Fruit fly (Drosophila melanogaster) whole organism, pupa: Measurements from ENCODE around the gene CG34135.

Source experiments
- CG10348 ChIP-seq: fragments of 200-800 bp; sonication (Bioruptor generic); IDR thresholded peaks from 2 replicates; pipeline ENCODE4 v1.3.6; 2022; ENCODE audit warnings: missing biosample characterization, missing genetic modification characterization
- CG12605 ChIP-seq: fragments of 200-800 bp; sonication (Bioruptor generic); IDR thresholded peaks from 2 replicates; pipeline ENCODE4 v1.3.6; 2022; ENCODE audit warnings: missing biosample characterization, missing genetic modification characterization
- CG13204 ChIP-seq: fragments of 200-800 bp; sonication (Bioruptor generic); optimal IDR thresholded peaks from 2 replicates; lab custom pipeline; 2018; ENCODE audit warnings: missing biosample characterization, mild to moderate bottlenecking, missing genetic modification characterization, moderate library complexity
- CG14655 ChIP-seq: fragments of 200-800 bp; sonication (Bioruptor generic); optimal IDR thresholded peaks from 3 replicates; lab custom pipeline; 2017; ENCODE audit warnings: mild to moderate bottlenecking, missing biosample characterization, missing genetic modification reagents, missing genetic modification characterization
- CG15710 ChIP-seq: fragments of 200-800 bp; sonication (Bioruptor generic); optimal IDR thresholded peaks from 2 replicates; lab custom pipeline; 2018; ENCODE audit warnings: missing biosample characterization, mild to moderate bottlenecking, missing genetic modification characterization, moderate library complexity
- CG17806 ChIP-seq: fragments of 200-800 bp; sonication (Bioruptor generic); optimal IDR thresholded peaks from 2 replicates; lab custom pipeline; 2018; ENCODE audit warnings: missing biosample characterization, mild to moderate bottlenecking, missing genetic modification characterization, moderate library complexity
- CG32121 ChIP-seq: fragments of 200-800 bp; sonication (Bioruptor generic); IDR thresholded peaks from 2 replicates; pipeline ENCODE4 v1.3.6; 2022; ENCODE audit warnings: missing biosample characterization, missing genetic modification characterization
- CG34367 ChIP-seq: fragments of 200-800 bp; sonication (Bioruptor generic); optimal IDR thresholded peaks from 2 replicates; lab custom pipeline; 2018; ENCODE audit warnings: missing biosample characterization, mild to moderate bottlenecking, missing genetic modification characterization
- CG4496 ChIP-seq: fragments of 200-800 bp; sonication (Bioruptor generic); IDR thresholded peaks from 3 replicates; pipeline ENCODE4 v1.3.6; 2022; ENCODE audit warnings: missing biosample characterization, missing genetic modification characterization
- CG8159 ChIP-seq: fragments of 200-800 bp; sonication (Bioruptor generic); optimal IDR thresholded peaks from 3 replicates; lab custom pipeline; 2018; ENCODE audit warnings: missing biosample characterization, mild to moderate bottlenecking, missing genetic modification characterization, moderate library complexity
- CG8301 ChIP-seq: fragments of 200-800 bp; sonication (Bioruptor generic); optimal IDR thresholded peaks from 2 replicates; lab custom pipeline; 2018; ENCODE audit warnings: missing biosample characterization, mild to moderate bottlenecking, missing genetic modification characterization
- CG9948 ChIP-seq: fragments of 200-800 bp; sonication (Bioruptor generic); optimal IDR thresholded peaks from 2 replicates; lab custom pipeline; 2018; ENCODE audit warnings: missing biosample characterization, mild to moderate bottlenecking, missing genetic modification characterization, moderate library complexity
- D1 ChIP-seq: fragments of 200-800 bp; sonication (Bioruptor generic); optimal IDR thresholded peaks from 2 replicates; lab custom pipeline; 2018; ENCODE audit warnings: missing biosample characterization, mild to moderate bottlenecking, missing genetic modification characterization, moderate library complexity
- EcR ChIP-seq: fragments of 200-800 bp; sonication (Bioruptor generic); optimal IDR thresholded peaks from 3 replicates; lab custom pipeline; 2019; ENCODE audit warnings: missing biosample characterization, missing genetic modification characterization, mild to moderate bottlenecking, moderate library complexity, missing genetic modification reagents
- Ets98B ChIP-seq: fragments of 200-800 bp; sonication (Bioruptor generic); IDR thresholded peaks from 2 replicates; pipeline ENCODE4 v1.3.6; 2022; ENCODE audit warnings: missing biosample characterization, missing genetic modification characterization
- Pif1A ChIP-seq: fragments of 200-800 bp; sonication (Bioruptor generic); optimal IDR thresholded peaks from 3 replicates; lab custom pipeline; 2016; ENCODE audit warnings: missing biosample characterization, missing genetic modification characterization
- Pif1B ChIP-seq: fragments of 200-800 bp; sonication (Bioruptor generic); optimal IDR thresholded peaks from 3 replicates; lab custom pipeline; 2016; ENCODE audit warnings: missing biosample characterization, missing genetic modification characterization
- Snoo ChIP-seq: fragments of 200-800 bp; sonication (Bioruptor generic); optimal IDR thresholded peaks from 3 replicates; lab custom pipeline; 2017; ENCODE audit warnings: missing biosample characterization, mild to moderate bottlenecking, missing genetic modification characterization, inconsistent platforms
- fd96Ca ChIP-seq: fragments of 200-800 bp; sonication (Bioruptor generic); IDR thresholded peaks from 3 replicates; pipeline ENCODE4 v1.3.6; 2022; ENCODE audit warnings: missing biosample characterization, missing genetic modification characterization
- gl ChIP-seq: fragments of 200-800 bp; sonication (Bioruptor generic); optimal IDR thresholded peaks from 2 replicates; lab custom pipeline; 2018; ENCODE audit warnings: missing biosample characterization, mild to moderate bottlenecking, missing genetic modification characterization
- rn ChIP-seq: fragments of 200-800 bp; sonication (Bioruptor generic); IDR thresholded peaks from 2 replicates; pipeline ENCODE4 v1.3.6; 2022; ENCODE audit warnings: missing biosample characterization, missing genetic modification characterization

CG34135 gene

DNA sequence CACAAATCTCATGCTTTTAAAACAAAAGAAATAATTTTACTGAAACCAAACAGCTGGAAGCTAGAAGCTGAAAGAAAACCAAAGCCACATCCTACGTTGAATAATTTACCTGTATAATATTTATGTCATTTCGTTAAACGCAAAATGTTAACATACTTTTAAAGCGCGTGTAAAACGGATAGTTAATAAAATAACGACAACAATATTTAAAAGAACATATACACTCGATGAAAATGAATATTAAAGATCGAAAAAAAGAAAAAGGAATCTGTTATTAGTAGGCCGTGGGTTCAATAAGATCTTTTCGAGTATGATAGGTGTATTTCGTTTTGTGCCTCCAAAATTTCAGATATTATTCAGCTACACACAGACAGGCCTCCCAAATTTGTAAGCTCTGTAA is 46.9 kb downstream of the CG34135 start, which contains the start of gene CG8136:
TSS of gene CG8136 (plus strand) at position 301 of the 400 bp plus-strand sequence.
- TF ChIP-seq Pif1B (GFP tag; lab: Kevin White, UChicago) (no peak), CG9948 (tag; lab: Kevin White, UChicago) (no peak), Ets98B (GFP tag; lab: Robert Waterston, UW) (no peak)
- TF ChIP-seq, all 21 proteins: peak for 0

DNA sequence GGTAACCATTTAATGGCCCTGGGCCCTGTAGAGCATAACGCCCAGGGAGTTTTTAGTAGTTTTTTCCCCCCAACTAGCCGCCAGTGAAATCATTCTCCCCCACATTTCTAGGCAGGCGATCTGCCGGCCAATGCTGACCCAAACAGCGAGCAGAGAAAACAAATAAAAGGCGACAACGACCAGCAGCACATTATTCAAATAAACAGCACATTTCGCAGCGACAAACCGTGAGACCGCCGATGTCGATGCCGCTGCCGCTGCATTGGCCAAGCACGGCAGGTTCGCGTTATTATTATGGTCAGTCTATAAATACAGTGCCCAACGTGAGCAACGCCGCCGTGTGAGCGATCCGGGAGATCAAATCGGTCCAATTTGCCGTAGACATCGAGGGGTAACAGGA is 49.1 kb downstream of the CG34135 start, which contains the start of gene CG11760:
TSS of gene CG11760 (plus strand) at position 301 of the 400 bp plus-strand sequence.
- TF ChIP-seq CG14655 (GFP tag; lab: Kevin White, UChicago) (no peak), CG4496 (GFP tag; lab: Robert Waterston, UW) (0 out of 3 replicates have a peak, but pooled peaks have one; percentile 29), CG8301 (tag; lab: Kevin White, UChicago) (no peak), Snoo (no peak), Pif1B (GFP tag; lab: Kevin White, UChicago) (no peak), CG13204 (GFP tag; lab: Kevin White, UChicago) (no peak), CG8159 (tag; lab: Kevin White, UChicago) (no peak)

dm6 chr3R:8718356-8718755 is 49.6 kb downstream of the CG34135 start, which contains the start of gene Cks85A:
Gene Cks85A, minus strand, starts transcription at chr3R:8718456.
- TF ChIP-seq CG12605 (GFP tag; lab: Robert Waterston, UW) (no peak), CG34367 (no peak), rn (GFP tag; lab: Robert Waterston, UW) (no peak), CG4496 (GFP tag; lab: Robert Waterston, UW) (no peak), Pif1B (GFP tag; lab: Kevin White, UChicago) (no peak), gl (no peak), CG8159 (tag; lab: Kevin White, UChicago) (no peak), CG10348 (GFP tag; lab: Robert Waterston, UW) (no peak)
- TF ChIP-seq, all 21 proteins: peak for 0

DNA sequence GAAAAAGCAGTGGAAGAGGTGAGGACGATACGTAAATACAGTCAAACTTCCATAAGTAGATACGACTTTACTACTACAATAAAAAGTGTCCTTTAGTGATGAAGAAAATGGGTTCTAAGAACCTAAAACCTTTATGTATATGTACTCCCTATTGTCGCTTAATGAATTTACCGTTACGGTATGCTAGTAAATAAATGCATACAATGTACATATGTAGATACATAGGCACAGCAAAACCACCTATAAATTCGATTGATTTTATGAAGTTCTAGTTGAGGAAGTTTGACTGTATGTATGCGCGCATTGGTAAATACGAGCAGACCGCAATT is 51.5 kb downstream of the CG34135 start:
- TF ChIP-seq rn (GFP tag; lab: Robert Waterston, UW) (no peak), CG32121 (no peak), CG15710 (tag; lab: Kevin White, UChicago) (peak; percentile 4), fd96Ca (GFP tag; lab: Robert Waterston, UW) (no peak), Pif1B (GFP tag; lab: Kevin White, UChicago) (no peak), CG4496 (GFP tag; lab: Robert Waterston, UW) (no peak), CG34367 (no peak), CG8159 (tag; lab: Kevin White, UChicago) (no peak), D1 (no peak), CG9948 (tag; lab: Kevin White, UChicago) (peak; percentile 30), Pif1A (GFP tag; lab: Kevin White, UChicago) (no peak), CG17806 (peak; percentile 19), CG14655 (GFP tag; lab: Kevin White, UChicago) (no peak), EcR (GFP tag; lab: Kevin White, UChicago) (no peak), CG13204 (GFP tag; lab: Kevin White, UChicago) (no peak), CG8301 (tag; lab: Kevin White, UChicago) (peak; percentile 11), CG12605 (GFP tag; lab: Robert Waterston, UW) (no peak), CG10348 (GFP tag; lab: Robert Waterston, UW) (no peak), gl (no peak), Snoo (no peak), Ets98B (GFP tag; lab: Robert Waterston, UW) (no peak)

- TF ChIP-seq CG17806 (no peak), EcR (GFP tag; lab: Kevin White, UChicago) (peak; percentile 2), CG8301 (tag; lab: Kevin White, UChicago) (no peak), CG4496 (GFP tag; lab: Robert Waterston, UW) (0 out of 3 replicates have a peak, but pooled peaks have one; percentile 17), CG14655 (GFP tag; lab: Kevin White, UChicago) (no peak), D1 (no peak), CG34367 (no peak), gl (peak; percentile 28), CG13204 (GFP tag; lab: Kevin White, UChicago) (no peak)
Measured at dm6 chr3R:8715851-8716550, 52.0 kb downstream of the CG34135 start, which contains the start of gene TMEM216. Gene TMEM216, plus strand, starts transcription at chr3R:8716243.

DNA sequence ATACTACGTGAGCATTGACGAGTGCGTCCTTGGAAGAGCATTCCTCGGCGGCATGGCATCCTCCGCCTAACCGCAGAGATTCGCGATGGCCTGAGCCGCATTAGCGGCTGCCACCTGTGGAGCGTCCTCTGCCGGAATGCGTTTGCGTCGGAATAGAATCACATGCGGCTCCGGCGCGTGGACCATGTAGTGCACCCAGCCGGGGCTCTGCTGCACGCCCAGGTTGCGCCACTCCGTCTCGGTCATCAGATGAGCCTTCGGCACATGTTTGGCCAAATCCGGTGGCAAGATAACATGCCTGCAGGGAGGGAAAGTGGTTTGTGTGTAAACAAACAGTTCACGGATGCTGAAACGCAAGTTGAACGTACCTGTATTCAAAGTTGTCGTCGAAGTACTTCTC is 52.6 kb downstream of the CG34135 start:
- TF ChIP-seq Pif1B (GFP tag; lab: Kevin White, UChicago) (no peak), CG12605 (GFP tag; lab: Robert Waterston, UW) (peak; percentile 55; the same call in 1 of the 2 replicates), gl (no peak)

DNA sequence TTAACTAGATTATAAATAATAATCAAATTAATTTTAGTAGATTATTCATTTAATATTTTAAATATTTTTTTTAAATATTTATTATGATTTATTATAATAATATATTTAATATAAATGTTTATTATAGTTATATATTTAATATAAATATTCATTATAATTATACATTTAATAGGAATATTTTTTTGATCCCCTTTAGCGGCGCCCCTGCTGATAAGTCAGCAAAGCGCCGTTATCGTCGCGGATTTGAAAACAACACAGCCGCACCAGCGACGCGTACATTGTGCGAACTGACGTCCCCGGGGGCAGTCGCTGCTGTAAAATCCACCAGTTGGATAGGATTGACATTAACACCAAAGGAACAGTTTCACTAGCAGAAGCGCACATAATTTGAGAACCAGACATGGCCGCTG is 55.3 kb downstream of the CG34135 start, which contains the start of gene CG8112:
TSS of gene CG8112 (plus strand) at position 212 of the 410 bp plus-strand sequence.
- TF ChIP-seq CG32121 (no peak), CG15710 (tag; lab: Kevin White, UChicago) (peak; percentile 25), Ets98B (GFP tag; lab: Robert Waterston, UW) (peak; percentile 20; the same call in 1 of the 2 replicates), CG17806 (peak; percentile 5), Pif1B (GFP tag; lab: Kevin White, UChicago) (peak; percentile 38), CG4496 (GFP tag; lab: Robert Waterston, UW) (peak; percentile 12; the same call in 1 of the 3 replicates), fd96Ca (GFP tag; lab: Robert Waterston, UW) (no peak), CG14655 (GFP tag; lab: Kevin White, UChicago) (no peak), CG8159 (tag; lab: Kevin White, UChicago) (peak; percentile 23), CG12605 (GFP tag; lab: Robert Waterston, UW) (0 out of 2 replicates have a peak, but pooled peaks have one; percentile 9), Snoo (peak; percentile 30), CG13204 (GFP tag; lab: Kevin White, UChicago) (no peak), CG34367 (no peak)
- TF ChIP-seq, all 21 proteins: peak for 8
